Fruit fly (Drosophila melanogaster): Measurements from ENCODE around the gene Or24a.

Or24a gene

dm6 chr2L:4124629-4125350 is 41.1 kb downstream of the Or24a start (continued):
- TF ChIP-seq CG17802 (tag; optimal IDR thresholded peaks at IDR 0.05) (peak; percentile 33), caup (GFP tag; optimal IDR thresholded peaks at IDR 0.05; ENCODE audit: severe bottlenecking) (peak; percentile 45), CG8478 (optimal IDR thresholded peaks at IDR 0.05) (no peak), bowl (GFP tag; IDR thresholded peaks at IDR 0.05) (no peak), Xrp1 (GFP tag; IDR thresholded peaks at IDR 0.05) (peak; percentile 85), CG13296 (GFP tag; optimal IDR thresholded peaks at IDR 0.05) (peak; percentile 62), MESR4 (GFP tag; optimal IDR thresholded peaks at IDR 0.05) (no peak), CG13894 (tag; optimal IDR thresholded peaks at IDR 0.05) (peak; percentile 12), BEAF-32 (GFP tag; optimal IDR thresholded peaks at IDR 0.05) (no peak), CG1024 (GFP tag; IDR thresholded peaks at IDR 0.05) (0 out of 2 replicates have a peak, but pooled peaks have one; percentile 8), ssp (GFP tag; IDR thresholded peaks at IDR 0.05) (peak; percentile 28; the same call in 1 of the 2 replicates), CG17912 (GFP tag; optimal IDR thresholded peaks at IDR 0.05) (no peak), Dbx (GFP tag; IDR thresholded peaks at IDR 0.05) (0 out of 3 replicates have a peak, but pooled peaks have one; percentile 36), CG3726 (GFP tag; IDR thresholded peaks at IDR 0.05) (peak; percentile 50; the same call in 1 of the 3 replicates), CG10654 (GFP tag; optimal IDR thresholded peaks at IDR 0.05) (peak; percentile 41), Rfx (GFP tag; IDR thresholded peaks at IDR 0.05) (0 out of 2 replicates have a peak, but pooled peaks have one; percentile 22), NfI (GFP tag; optimal IDR thresholded peaks at IDR 0.05) (peak; percentile 26), ham (GFP tag; IDR thresholded peaks at IDR 0.05) (no peak), TFAM (GFP tag; optimal IDR thresholded peaks at IDR 0.05) (no peak), CG7357 (GFP tag; IDR thresholded peaks at IDR 0.05) (no peak)

dm6 chr2L:4123050-4123449 is 42.9 kb downstream of the Or24a start:
- peak; percentile 95 for TF ChIP-seq CG4360 (GFP tag; IDR thresholded peaks at IDR 0.05)
- no peak for TF ChIP-seq Usf (GFP tag; optimal IDR thresholded peaks at IDR 0.05)
- no peak for TF ChIP-seq CG1233 (GFP tag; optimal IDR thresholded peaks at IDR 0.05)
- no peak for TF ChIP-seq dimm (GFP tag; IDR thresholded peaks at IDR 0.05)
- no peak for TF ChIP-seq Oli (tag; optimal IDR thresholded peaks at IDR 0.05)
- no peak for TF ChIP-seq fd102C (GFP tag; optimal IDR thresholded peaks at IDR 0.05)
- no peak for TF ChIP-seq CG3847 (GFP tag; IDR thresholded peaks at IDR 0.05)
- no peak for TF ChIP-seq h (optimal IDR thresholded peaks at IDR 0.05)

dm6 chr2L:4121402-4121801 is 44.5 kb downstream of the Or24a start, which contains the start of gene Sr-CI:
Gene Sr-CI, plus strand, starts transcription at chr2L:4121702.
- no peak for TF ChIP-seq CG15073 (GFP tag; optimal IDR thresholded peaks at IDR 0.05)
- no peak for TF ChIP-seq pzg (GFP tag; optimal IDR thresholded peaks at IDR 0.05)
- TF ChIP-seq CG12744 (GFP tag; optimal IDR thresholded peaks at IDR 0.05): no peak
- no peak for TF ChIP-seq sr (GFP tag; IDR thresholded peaks at IDR 0.05)
- TF ChIP-seq Sry-δ (GFP tag; optimal IDR thresholded peaks at IDR 0.05): no peak
- TF ChIP-seq CG7271 (tag; optimal IDR thresholded peaks at IDR 0.05): no peak
- TF ChIP-seq wdn (GFP tag; IDR thresholded peaks at IDR 0.05): no peak
- TF ChIP-seq CG11696 (GFP tag; IDR thresholded peaks at IDR 0.05): no peak
- TF ChIP-seq ara (GFP tag; IDR thresholded peaks at IDR 0.05): no peak
- no peak for TF ChIP-seq org-1 (GFP tag; optimal IDR thresholded peaks at IDR 0.05)
- TF ChIP-seq CkIIα-i1 (GFP tag; IDR thresholded peaks at IDR 0.05): no peak
- no peak for TF ChIP-seq ac (GFP tag; optimal IDR thresholded peaks at IDR 0.05)
- TF ChIP-seq CG6254 (GFP tag; optimal IDR thresholded peaks at IDR 0.05): no peak
